Worm (Caenorhabditis elegans): ENCODE data around the gene tric-1B.1.
A peak's percentile ranks its signal among the peaks of the same experiment; 100 is the strongest.

The tric-1B.1 gene

DNA sequence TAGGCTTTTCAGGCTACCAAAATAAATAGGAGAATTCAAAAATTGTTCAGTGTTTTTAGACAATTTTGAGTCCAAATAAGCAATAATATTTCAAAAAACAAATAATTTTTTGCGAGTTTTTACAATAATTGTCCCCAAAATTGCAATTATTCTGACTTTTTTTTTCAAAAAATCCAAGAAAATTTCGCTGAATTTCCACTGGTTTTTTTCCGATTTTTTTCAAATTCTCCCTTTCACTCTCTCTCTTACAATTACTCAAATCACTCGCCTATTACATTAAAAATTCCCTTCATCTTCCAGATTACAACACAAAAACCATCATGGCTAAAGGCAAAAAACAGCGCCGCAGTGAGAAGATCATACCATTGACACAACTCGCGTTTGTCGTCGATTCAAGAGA is 23.0 kb upstream of the tric-1B.1 start, which contains the start of gene Y57A10A.31:
Gene Y57A10A.31 (plus strand): TSS at position 301 of the 400 bp plus-strand sequence.
- TF ChIP-seq aly-1 (tag; optimal IDR thresholded peaks at IDR 0.05): no peak
- TF ChIP-seq B0310.2 (tag; optimal IDR thresholded peaks at IDR 0.05): no peak
- no peak for TF ChIP-seq F13C5.2 (tag; optimal IDR thresholded peaks at IDR 0.05)
- TF ChIP-seq ets-7 (tag; optimal IDR thresholded peaks at IDR 0.05): no peak
- no peak for TF ChIP-seq pes-1 (GFP tag; IDR thresholded peaks at IDR 0.05)
- no peak for TF ChIP-seq sea-1 (GFP tag; conservative IDR thresholded peaks at IDR 0.05)
- TF ChIP-seq tbx-11 (GFP tag; IDR thresholded peaks at IDR 0.05): no peak
- TF ChIP-seq ceh-36 (tag; optimal IDR thresholded peaks at IDR 0.05): no peak
- no peak for TF ChIP-seq hmg-4 (GFP tag; optimal IDR thresholded peaks at IDR 0.05)

DNA sequence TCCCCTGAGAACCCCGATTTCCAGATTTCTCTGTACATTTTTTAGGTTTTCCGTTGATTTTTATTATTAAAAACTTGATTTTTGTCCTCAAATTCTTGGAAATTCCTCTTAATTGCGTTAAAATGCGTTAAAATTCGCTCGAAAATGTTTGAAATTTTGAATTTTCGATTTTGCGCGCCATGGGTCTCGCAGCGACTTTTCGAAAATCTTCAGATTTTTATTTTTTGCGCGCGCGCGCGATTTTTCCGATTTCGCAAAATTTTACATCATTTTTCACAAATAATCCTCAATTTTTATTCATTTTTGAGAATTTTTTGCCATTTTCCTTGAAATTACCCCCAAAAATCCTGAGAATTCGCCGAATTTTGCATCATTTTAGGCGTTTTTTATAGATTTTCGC is 18.0 kb upstream of the tric-1B.1 start:
- TF ChIP-seq ceh-13 (GFP tag; optimal IDR thresholded peaks at IDR 0.05) (no peak), pes-1 (GFP tag; IDR thresholded peaks at IDR 0.05) (no peak), scrt-1 (GFP tag; IDR thresholded peaks at IDR 0.05) (no peak), hmg-4 (GFP tag; optimal IDR thresholded peaks at IDR 0.05) (no peak), aly-1 (tag; optimal IDR thresholded peaks at IDR 0.05) (no peak), ama-1 (optimal IDR thresholded peaks at IDR 0.05) (no peak), hmbx-1 (tag; optimal IDR thresholded peaks at IDR 0.05) (no peak), tbx-11 (GFP tag; IDR thresholded peaks at IDR 0.05) (no peak), ceh-36 (tag; optimal IDR thresholded peaks at IDR 0.05) (no peak), flt-1 (GFP tag; IDR thresholded peaks at IDR 0.05) (no peak), tra-4 (tag; optimal IDR thresholded peaks at IDR 0.05) (no peak), B0310.2 (tag; optimal IDR thresholded peaks at IDR 0.05) (no peak), F13C5.2 (tag; optimal IDR thresholded peaks at IDR 0.05) (no peak), ets-7 (tag; optimal IDR thresholded peaks at IDR 0.05) (no peak), tbx-37 (GFP tag; conservative IDR thresholded peaks at IDR 0.05) (no peak), hnd-1 (tag; optimal IDR thresholded peaks at IDR 0.05) (no peak), sea-1 (GFP tag; conservative IDR thresholded peaks at IDR 0.05) (no peak)

ce11 chrII:12280360-12280759 is 14.3 kb upstream of the tric-1B.1 start, which contains the start of gene ife-5:
TSS of gene ife-5 (plus strand) at chrII:12280660.
- TF ChIP-seq hmbx-1 (tag; optimal IDR thresholded peaks at IDR 0.05) (no peak), tbx-11 (GFP tag; IDR thresholded peaks at IDR 0.05) (no peak), tbx-37 (GFP tag; conservative IDR thresholded peaks at IDR 0.05) (no peak), ceh-13 (GFP tag; optimal IDR thresholded peaks at IDR 0.05) (no peak), pes-1 (GFP tag; IDR thresholded peaks at IDR 0.05) (no peak), tra-4 (tag; optimal IDR thresholded peaks at IDR 0.05) (no peak), flt-1 (GFP tag; IDR thresholded peaks at IDR 0.05) (no peak), scrt-1 (GFP tag; IDR thresholded peaks at IDR 0.05) (no peak), ets-7 (tag; optimal IDR thresholded peaks at IDR 0.05) (no peak)

DNA sequence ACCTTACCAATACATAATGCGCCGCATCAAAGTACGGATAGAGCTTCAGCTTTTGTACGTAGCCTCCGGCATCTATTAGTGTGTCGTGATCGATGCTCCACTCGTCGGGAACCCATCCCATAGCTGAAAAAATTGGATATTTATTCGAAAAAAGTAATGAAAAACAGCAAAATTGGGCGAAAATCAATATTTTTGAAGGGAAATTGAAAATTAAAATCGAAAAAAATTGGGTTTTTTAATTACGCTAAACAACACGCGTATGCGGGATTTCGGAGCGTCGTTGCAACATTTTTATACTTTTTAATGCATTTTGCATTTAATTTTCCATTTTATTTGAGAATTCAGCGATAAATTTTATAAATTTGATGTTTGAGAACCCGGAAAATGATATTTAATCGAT is 13.2 kb upstream of the tric-1B.1 start, which contains the start of the genes tric-1B.2 and Y57A10A.29:
Gene tric-1B.2 (minus strand): TSS at position 129 of the 400 bp plus-strand sequence.
Gene Y57A10A.29 (plus strand): TSS at position 303 of the 400 bp plus-strand sequence.
- no peak for TF ChIP-seq flt-1 (GFP tag; IDR thresholded peaks at IDR 0.05)
- TF ChIP-seq tbx-37 (GFP tag; conservative IDR thresholded peaks at IDR 0.05): no peak
- TF ChIP-seq tra-4 (tag; optimal IDR thresholded peaks at IDR 0.05): no peak
- TF ChIP-seq hnd-1 (tag; optimal IDR thresholded peaks at IDR 0.05): no peak
- TF ChIP-seq hmg-4 (GFP tag; optimal IDR thresholded peaks at IDR 0.05): no peak
- TF ChIP-seq scrt-1 (GFP tag; IDR thresholded peaks at IDR 0.05): no peak
- no peak for TF ChIP-seq aly-1 (tag; optimal IDR thresholded peaks at IDR 0.05)

ce11 chrII:12278602-12279001 is 12.6 kb upstream of the tric-1B.1 start:
- no peak for TF ChIP-seq ama-1 (optimal IDR thresholded peaks at IDR 0.05)
- no peak for TF ChIP-seq tra-4 (tag; optimal IDR thresholded peaks at IDR 0.05)
- peak; percentile 9 for TF ChIP-seq hmg-4 (GFP tag; optimal IDR thresholded peaks at IDR 0.05)
- no peak for TF ChIP-seq sea-1 (GFP tag; conservative IDR thresholded peaks at IDR 0.05)

DNA sequence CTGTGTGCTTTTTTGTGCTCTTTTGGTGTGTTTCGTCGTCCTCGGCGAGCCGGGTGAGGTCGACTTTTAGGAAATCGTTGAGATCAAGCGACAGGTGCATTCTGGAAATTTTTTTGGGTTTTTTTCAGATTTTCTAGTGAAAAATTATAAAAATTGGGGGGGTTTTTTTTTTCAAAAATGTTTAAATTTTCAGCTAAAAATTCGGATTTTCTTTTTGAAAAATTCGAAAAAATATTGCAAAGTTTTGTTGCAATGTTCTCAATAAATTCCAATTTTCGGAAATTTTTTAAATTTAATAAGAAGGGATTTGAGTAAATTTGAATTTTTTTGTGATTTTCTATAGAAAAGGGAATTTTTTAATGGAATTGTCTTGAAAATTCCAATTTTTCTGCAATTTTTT is 8.9 kb upstream of the tric-1B.1 start, which contains the start of gene Y57A10A.27:
Gene Y57A10A.27 (minus strand): TSS at position 101 of the 400 bp plus-strand sequence.
- TF ChIP-seq hmg-4 (GFP tag; optimal IDR thresholded peaks at IDR 0.05): no peak
- TF ChIP-seq ceh-13 (GFP tag; optimal IDR thresholded peaks at IDR 0.05): no peak
- TF ChIP-seq tbx-37 (GFP tag; conservative IDR thresholded peaks at IDR 0.05): no peak
- no peak for TF ChIP-seq tra-4 (tag; optimal IDR thresholded peaks at IDR 0.05)
- no peak for TF ChIP-seq ceh-36 (tag; optimal IDR thresholded peaks at IDR 0.05)
- TF ChIP-seq flt-1 (GFP tag; IDR thresholded peaks at IDR 0.05): no peak
- no peak for TF ChIP-seq ama-1 (optimal IDR thresholded peaks at IDR 0.05)
- no peak for TF ChIP-seq hmbx-1 (tag; optimal IDR thresholded peaks at IDR 0.05)
- TF ChIP-seq B0310.2 (tag; optimal IDR thresholded peaks at IDR 0.05): no peak
- TF ChIP-seq sea-1 (GFP tag; conservative IDR thresholded peaks at IDR 0.05): no peak

- TF ChIP-seq F13C5.2 (tag; optimal IDR thresholded peaks at IDR 0.05) (no peak), flt-1 (GFP tag; IDR thresholded peaks at IDR 0.05) (no peak), tbx-11 (GFP tag; IDR thresholded peaks at IDR 0.05) (no peak), aly-1 (tag; optimal IDR thresholded peaks at IDR 0.05) (no peak), hmg-4 (GFP tag; optimal IDR thresholded peaks at IDR 0.05) (no peak), hnd-1 (tag; optimal IDR thresholded peaks at IDR 0.05) (no peak), ceh-36 (tag; optimal IDR thresholded peaks at IDR 0.05) (no peak), scrt-1 (GFP tag; IDR thresholded peaks at IDR 0.05) (no peak), ets-7 (tag; optimal IDR thresholded peaks at IDR 0.05) (no peak), B0310.2 (tag; optimal IDR thresholded peaks at IDR 0.05) (no peak), sea-1 (GFP tag; conservative IDR thresholded peaks at IDR 0.05) (no peak), ama-1 (optimal IDR thresholded peaks at IDR 0.05) (no peak), tra-4 (tag; optimal IDR thresholded peaks at IDR 0.05) (no peak), hmbx-1 (tag; optimal IDR thresholded peaks at IDR 0.05) (no peak)
Measured at ce11 chrII:12268857-12269256, 2.8 kb upstream of the tric-1B.1 start.

DNA sequence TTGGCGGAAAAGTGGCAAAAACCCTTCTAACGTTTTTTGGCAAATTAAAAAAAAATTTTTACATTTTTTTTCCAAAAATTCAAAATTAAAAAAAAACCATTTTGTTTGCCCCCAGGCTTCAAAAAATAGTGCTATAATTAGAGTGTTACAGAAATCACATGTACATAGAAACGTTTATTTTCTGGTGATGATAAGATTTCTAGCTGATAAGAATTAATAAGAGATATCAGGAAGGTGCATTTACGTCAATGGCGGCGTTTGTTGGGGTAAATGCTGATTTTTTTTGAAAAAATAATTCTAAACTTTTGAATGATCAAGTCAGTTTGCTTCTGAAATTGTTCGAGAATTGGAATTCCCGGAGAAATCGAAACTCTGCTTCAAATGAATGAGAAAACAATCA is 752 bp upstream of the tric-1B.1 start:
- no peak for TF ChIP-seq aly-1 (tag; optimal IDR thresholded peaks at IDR 0.05)
- no peak for TF ChIP-seq ets-7 (tag; optimal IDR thresholded peaks at IDR 0.05)
- TF ChIP-seq scrt-1 (GFP tag; IDR thresholded peaks at IDR 0.05): no peak
- no peak for TF ChIP-seq B0310.2 (tag; optimal IDR thresholded peaks at IDR 0.05)
- no peak for TF ChIP-seq hmg-4 (GFP tag; optimal IDR thresholded peaks at IDR 0.05)
- TF ChIP-seq flt-1 (GFP tag; IDR thresholded peaks at IDR 0.05): no peak
- no peak for TF ChIP-seq pes-1 (GFP tag; IDR thresholded peaks at IDR 0.05)
- no peak for TF ChIP-seq hmbx-1 (tag; optimal IDR thresholded peaks at IDR 0.05)
- no peak for TF ChIP-seq F13C5.2 (tag; optimal IDR thresholded peaks at IDR 0.05)
- TF ChIP-seq ama-1 (optimal IDR thresholded peaks at IDR 0.05): no peak
- TF ChIP-seq tbx-37 (GFP tag; conservative IDR thresholded peaks at IDR 0.05): no peak
- no peak for TF ChIP-seq sea-1 (GFP tag; conservative IDR thresholded peaks at IDR 0.05)
- no peak for TF ChIP-seq tra-4 (tag; optimal IDR thresholded peaks at IDR 0.05)
- no peak for TF ChIP-seq ceh-36 (tag; optimal IDR thresholded peaks at IDR 0.05)
- no peak for TF ChIP-seq tbx-11 (GFP tag; IDR thresholded peaks at IDR 0.05)
- TF ChIP-seq hnd-1 (tag; optimal IDR thresholded peaks at IDR 0.05): no peak

All from whole organism, early embryonic.